Fruit fly (Drosophila melanogaster) whole organism, embryonic: ENCODE measurements around the gene CG31898.

Experiments
- Awh ChIP-seq: fragments of 200-800 bp; sonication (Bioruptor generic); IDR thresholded peaks from 2 replicates; pipeline ENCODE4, ENCODE4 v1.3.6; 2022; ENCODE audit warnings: missing biosample characterization, missing genetic modification characterization
- CG10147 ChIP-seq: fragments of 200-800 bp; sonication (Bioruptor generic); optimal IDR thresholded peaks from 2 replicates; lab custom pipeline; 2019; ENCODE audit warnings: missing biosample characterization, mild to moderate bottlenecking, missing genetic modification characterization, moderate library complexity
- CG13287 ChIP-seq: fragments of 200-800 bp; sonication (Bioruptor generic); IDR thresholded peaks from 2 replicates; pipeline ENCODE4 v1.3.6; 2022; ENCODE audit warnings: missing biosample characterization, missing genetic modification characterization; ENCODE audit not compliant: partially characterized antibody
- CG16863 ChIP-seq: fragments of 200-800 bp; sonication (Bioruptor generic); optimal IDR thresholded peaks from 3 replicates; lab custom pipeline; 2016; ENCODE audit warnings: missing biosample characterization, missing genetic modification characterization
- CG17186 ChIP-seq: fragments of 200-800 bp; sonication (Bioruptor generic); optimal IDR thresholded peaks from 3 replicates; lab custom pipeline; 2017; ENCODE audit warnings: missing biosample characterization, missing genetic modification reagents, missing genetic modification characterization
- CG2116 ChIP-seq: fragments of 200-800 bp; sonication (Bioruptor generic); optimal IDR thresholded peaks from 3 replicates; lab custom pipeline; 2018; ENCODE audit warnings: missing biosample characterization, mild to moderate bottlenecking, missing genetic modification characterization
- CG4328 ChIP-seq: fragments of 200-800 bp; sonication (Bioruptor generic); optimal IDR thresholded peaks from 3 replicates; lab custom pipeline; 2017; ENCODE audit warnings: missing biosample characterization, missing genetic modification reagents, missing genetic modification characterization
- CG4360 ChIP-seq: fragments of 200-800 bp; sonication (Bioruptor generic); IDR thresholded peaks from 2 replicates; pipeline ENCODE4 v1.3.6; 2022; ENCODE audit warnings: missing biosample characterization, missing genetic modification characterization
- CoRest ChIP-seq: fragments of 200-800 bp; sonication (Bioruptor generic); optimal IDR thresholded peaks from 3 replicates; lab custom pipeline; 2018; ENCODE audit warnings: missing biosample characterization, mild to moderate bottlenecking, missing genetic modification characterization, moderate library complexity
- Dp ChIP-seq: fragments of 200-800 bp; sonication (Bioruptor generic); optimal IDR thresholded peaks from 2 replicates; lab custom pipeline; 2018; ENCODE audit warnings: missing biosample characterization, mild to moderate bottlenecking, missing genetic modification characterization, moderate library complexity
- Dref ChIP-seq: fragments of 200-800 bp; sonication (Bioruptor generic); IDR thresholded peaks from 2 replicates; pipeline ENCODE4 v1.3.6; 2022; ENCODE audit warnings: missing biosample characterization, missing genetic modification characterization
- Fer3 ChIP-seq: fragments of 200-800 bp; sonication (Bioruptor generic); optimal IDR thresholded peaks from 2 replicates; lab custom pipeline; 2018; ENCODE audit warnings: missing biosample characterization, mild to moderate bottlenecking, missing genetic modification characterization, moderate library complexity
- MBD-R2 ChIP-seq: fragments of 200-800 bp; sonication (Bioruptor generic); IDR thresholded peaks from 2 replicates; pipeline ENCODE4 v1.3.6; 2022; ENCODE audit warnings: missing biosample characterization, missing genetic modification characterization
- Nf-YB ChIP-seq: fragments of 200-800 bp; sonication (Bioruptor generic); optimal IDR thresholded peaks from 3 replicates; lab custom pipeline; 2019; ENCODE audit warnings: missing biosample characterization, mild to moderate bottlenecking, missing genetic modification characterization, moderate library complexity
- Scr ChIP-seq: fragments of 200-800 bp; sonication (Bioruptor generic); IDR thresholded peaks from 2 replicates; pipeline ENCODE4 v1.3.6; 2022; ENCODE audit warnings: missing biosample characterization, missing genetic modification characterization; ENCODE audit not compliant: partially characterized antibody
- Usf ChIP-seq: fragments of 200-800 bp; sonication (Bioruptor generic); optimal IDR thresholded peaks from 2 replicates; lab custom pipeline; 2017; ENCODE audit warnings: missing genotype, missing biosample characterization, missing genetic modification characterization
- bowl ChIP-seq: fragments of 200-800 bp; sonication (Bioruptor generic); IDR thresholded peaks from 2 replicates; pipeline ENCODE4 v1.3.6; 2022; ENCODE audit warnings: missing biosample characterization, missing genetic modification characterization
- cato ChIP-seq: fragments of 200-800 bp; sonication (Bioruptor generic); optimal IDR thresholded peaks from 2 replicates; lab custom pipeline; 2016; ENCODE audit warnings: missing biosample characterization, missing genetic modification characterization, borderline replicate concordance
- dmrt99B ChIP-seq: fragments of 200-800 bp; sonication (Bioruptor generic); optimal IDR thresholded peaks from 2 replicates; lab custom pipeline; 2018; ENCODE audit warnings: missing biosample characterization, mild to moderate bottlenecking, missing genetic modification characterization, moderate library complexity
- exex ChIP-seq: fragments of 200-800 bp; sonication (Bioruptor generic); optimal IDR thresholded peaks from 4 replicates; lab custom pipeline; 2018; ENCODE audit warnings: missing biosample characterization, mild to moderate bottlenecking, missing genetic modification characterization, moderate library complexity
- fd96Cb ChIP-seq: fragments of 200-800 bp; sonication (Bioruptor generic); optimal IDR thresholded peaks from 2 replicates; lab custom pipeline; 2018; ENCODE audit warnings: missing biosample characterization, mild to moderate bottlenecking, missing genetic modification characterization, moderate library complexity
- grn ChIP-seq: fragments of 200-800 bp; sonication (Bioruptor generic); optimal IDR thresholded peaks from 3 replicates; lab custom pipeline; 2017; ENCODE audit warnings: missing biosample characterization, missing genetic modification characterization
- knrl ChIP-seq: fragments of 200-800 bp; sonication (Bioruptor generic); IDR thresholded peaks from 3 replicates; pipeline ENCODE4 v1.3.6; 2022; ENCODE audit warnings: missing biosample characterization, missing genetic modification characterization; ENCODE audit not compliant: partially characterized antibody
- ssp ChIP-seq: fragments of 200-800 bp; sonication (Bioruptor generic); IDR thresholded peaks from 2 replicates; pipeline ENCODE4 v1.3.6; 2022; ENCODE audit warnings: missing biosample characterization, missing genetic modification characterization
- stwl ChIP-seq: fragments of 200-800 bp; sonication (Bioruptor generic); optimal IDR thresholded peaks from 3 replicates; lab custom pipeline; 2018; ENCODE audit warnings: missing biosample characterization, mild to moderate bottlenecking, missing genetic modification characterization, moderate library complexity

CG31898 gene

DNA sequence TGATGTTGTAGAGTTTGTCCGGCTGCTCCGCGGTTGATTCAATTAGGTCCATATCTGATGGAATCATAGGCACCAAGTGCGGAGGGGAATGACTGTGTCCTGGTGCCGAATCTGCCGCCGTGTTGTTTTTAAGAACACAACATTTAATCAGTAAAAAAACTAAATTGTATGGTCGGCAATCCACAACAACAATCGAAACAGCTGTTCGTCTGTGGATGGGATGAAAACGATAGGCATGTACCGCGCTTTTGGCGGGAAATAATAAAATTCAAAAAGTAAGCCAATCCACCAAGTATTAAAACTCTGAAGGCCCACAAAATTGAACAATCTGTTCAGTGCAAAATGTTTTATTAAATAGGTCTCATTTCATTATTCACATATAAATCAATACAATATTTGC is 49.1 kb downstream of the CG31898 start, which contains the start of gene Aasdh (continued):
- peak; percentile 34; the same call in 1 of the 2 replicates for TF ChIP-seq Scr (GFP tag; lab: Robert Waterston, UW)
- TF ChIP-seq Dp: peak; percentile 84
- peak; percentile 77 for TF ChIP-seq CG4360 (GFP tag; lab: Robert Waterston, UW)
- no peak for TF ChIP-seq cato
- TF ChIP-seq knrl (GFP tag; lab: Robert Waterston, UW): no peak
- TF ChIP-seq ssp (GFP tag; lab: Robert Waterston, UW): no peak
- no peak for TF ChIP-seq exex (tag; lab: Kevin White, UChicago)
- no peak for TF ChIP-seq dmrt99B (tag; lab: Kevin White, UChicago)
- TF ChIP-seq stwl (tag; lab: Kevin White, UChicago): no peak
- TF ChIP-seq CG16863 (GFP tag; lab: Kevin White, UChicago): no peak
- no peak for TF ChIP-seq fd96Cb (tag; lab: Kevin White, UChicago)
- no peak for TF ChIP-seq Awh (GFP tag; lab: Robert Waterston, UW)
- TF ChIP-seq MBD-R2 (GFP tag; lab: Robert Waterston, UW): peak; percentile 77
- TF ChIP-seq bowl: 0 out of 2 replicates have a peak, but pooled peaks have one; percentile 14
- TF ChIP-seq Nf-YB (GFP tag; lab: Kevin White, UChicago): no peak
- TF ChIP-seq CG10147 (GFP tag; lab: Kevin White, UChicago): no peak
- TF ChIP-seq CG4328 (GFP tag; lab: Kevin White, UChicago): no peak
- peak; percentile 33 for TF ChIP-seq CG17186 (GFP tag; lab: Kevin White, UChicago)
- TF ChIP-seq Dref (GFP tag; lab: Robert Waterston, UW): peak; percentile 60
- TF ChIP-seq Usf: no peak
- TF ChIP-seq CoRest (tag; lab: Kevin White, UChicago): no peak
- peak; percentile 57 for TF ChIP-seq CG2116 (GFP tag; lab: Kevin White, UChicago)
- TF ChIP-seq grn (GFP tag; lab: Kevin White, UChicago): peak; percentile 12
- no peak for TF ChIP-seq Fer3
- peak; percentile 48; the same call in 1 of the 2 replicates for TF ChIP-seq CG13287 (GFP tag; lab: Robert Waterston, UW)
